Worm (Caenorhabditis elegans): ENCODE measurements around the gene R04D3.4.
A peak's percentile ranks its signal among the peaks of the same experiment; 100 is the strongest.

Gene R04D3.4

DNA sequence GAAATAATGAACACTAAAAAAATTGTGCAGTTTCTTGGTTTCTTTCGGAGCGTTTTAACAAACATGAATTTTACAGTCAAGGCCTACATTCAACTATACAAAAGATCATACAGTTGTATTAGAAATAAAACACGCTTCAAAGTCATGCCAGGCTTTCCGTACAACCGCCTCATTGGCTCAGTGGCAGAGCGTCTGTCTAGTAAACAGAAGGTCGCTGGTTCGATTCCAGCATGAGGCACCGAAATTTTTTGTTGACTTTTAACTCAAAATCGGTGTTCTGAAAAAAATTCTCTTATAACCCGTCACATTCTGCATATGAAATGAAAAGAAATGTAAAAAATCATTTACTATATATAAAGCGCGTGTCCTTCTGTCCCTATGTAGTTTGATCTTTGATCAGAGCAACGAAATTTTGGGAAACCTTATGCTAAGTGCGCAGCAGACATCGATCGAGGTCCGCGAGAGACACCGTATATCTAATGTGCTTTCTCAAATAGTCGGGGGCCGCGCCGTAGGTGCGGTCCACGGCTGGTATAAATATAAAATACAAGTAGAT is 27.5 kb downstream of the R04D3.4 start:
- peak; percentile 11 for TF ChIP-seq snpc-4 (tag; optimal IDR thresholded peaks at IDR 0.05)
- TF ChIP-seq elt-2 (tag; optimal IDR thresholded peaks at IDR 0.05): peak; percentile 0
- TF ChIP-seq nhr-71 (tag; optimal IDR thresholded peaks at IDR 0.05): peak; percentile 8

ce11 chrX:13257577-13257976 is 31.0 kb downstream of the R04D3.4 start, which contains the start of gene K08H2.10:
Gene K08H2.10, plus strand, starts transcription at chrX:13257806.
- no peak for TF ChIP-seq efl-1 (optimal IDR thresholded peaks at IDR 0.05)
- TF ChIP-seq efl-1 (GFP tag; optimal IDR thresholded peaks at IDR 0.05 in 1 of 2): peak in 1 of 2 experiments; percentile 41
- TF ChIP-seq elt-2 (tag; optimal IDR thresholded peaks at IDR 0.05): peak; percentile 82
- no peak for TF ChIP-seq ceh-90 (tag; optimal IDR thresholded peaks at IDR 0.05)
- no peak for TF ChIP-seq unc-98 (GFP tag; IDR thresholded peaks at IDR 0.05)
- TF ChIP-seq tlp-1 (tag; optimal IDR thresholded peaks at IDR 0.05): peak; percentile 77

- no peak for TF ChIP-seq lir-3 (tag; optimal IDR thresholded peaks at IDR 0.05; ENCODE audit: poor library complexity)
- no peak for TF ChIP-seq ceh-82 (tag; optimal IDR thresholded peaks at IDR 0.05)
- TF ChIP-seq zip-4 (GFP tag; optimal IDR thresholded peaks at IDR 0.05): no peak
- TF ChIP-seq lsy-2 (tag; optimal IDR thresholded peaks at IDR 0.05): no peak
- TF ChIP-seq grh-1 (GFP tag; IDR thresholded peaks at IDR 0.05): no peak
- no peak for TF ChIP-seq lin-14 (GFP tag; optimal IDR thresholded peaks at IDR 0.05)
- TF ChIP-seq nhr-20 (tag; optimal IDR thresholded peaks at IDR 0.05): no peak
- TF ChIP-seq unc-130 (tag; optimal IDR thresholded peaks at IDR 0.05): no peak
- no peak for TF ChIP-seq fkh-8 (tag; optimal IDR thresholded peaks at IDR 0.05)
Measured at ce11 chrX:13251914-13252434, 36.6 kb downstream of the R04D3.4 start, which contains the start of gene nhr-32. Gene nhr-32, plus strand, starts transcription at chrX:13251964.

DNA sequence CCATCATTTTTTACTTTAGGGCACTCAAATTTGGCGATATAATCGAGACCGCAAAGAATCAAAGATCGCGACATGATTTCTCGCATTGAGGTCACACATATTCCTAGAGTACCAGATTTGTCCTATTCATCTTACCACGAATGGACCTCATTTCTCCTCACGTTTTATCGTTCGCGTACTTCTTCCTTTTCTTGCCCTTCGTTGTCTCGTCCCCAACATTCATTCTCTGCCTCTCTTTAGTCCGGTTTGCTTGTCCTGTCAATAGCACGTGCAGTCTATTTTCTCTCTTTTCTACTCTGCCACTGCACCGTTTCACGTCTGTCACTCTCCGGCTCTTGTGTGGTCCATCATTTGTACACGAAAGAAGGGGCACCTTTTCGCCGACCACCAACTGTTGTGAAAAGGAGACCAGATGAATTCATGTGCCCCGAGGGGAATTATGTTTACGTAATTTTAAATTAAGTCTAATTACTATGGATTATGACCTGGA is 37.2 kb downstream of the R04D3.4 start:
- TF ChIP-seq nhr-19 (GFP tag; conservative IDR thresholded peaks at IDR 0.05) (peak; percentile 65), F16B12.6 (tag; optimal IDR thresholded peaks at IDR 0.05) (no peak), elt-3 (tag; optimal IDR thresholded peaks at IDR 0.05) (peak in 2 of 6 experiments; percentile 8 to 28), lsy-2 (tag; optimal IDR thresholded peaks at IDR 0.05) (peak; percentile 54 to 66), blmp-1 (tag; optimal IDR thresholded peaks at IDR 0.05) (peak; percentile 49), nhr-20 (tag; optimal IDR thresholded peaks at IDR 0.05) (peak; percentile 89), ceh-82 (tag; optimal IDR thresholded peaks at IDR 0.05) (peak; percentile 7 to 65 (median 26)), swsn-7 (tag; optimal IDR thresholded peaks at IDR 0.05) (peak; percentile 74), irx-1 (tag; optimal IDR thresholded peaks at IDR 0.05) (peak; percentile 35), egl-27 (tag; optimal IDR thresholded peaks at IDR 0.05) (peak in 1 of 2 experiments; percentile 63), ceh-8 (GFP tag; optimal IDR thresholded peaks at IDR 0.05) (no peak), snpc-4 (tag; optimal IDR thresholded peaks at IDR 0.05) (peak; percentile 17), rnt-1 (tag; optimal IDR thresholded peaks at IDR 0.05) (peak; percentile 82), sptf-1 (tag; optimal IDR thresholded peaks at IDR 0.05) (no peak), dpl-1 (GFP tag; optimal IDR thresholded peaks at IDR 0.05) (no peak), zip-4 (GFP tag; optimal IDR thresholded peaks at IDR 0.05) (no peak), lin-15B (tag; optimal IDR thresholded peaks at IDR 0.05) (no peak), nhr-84 (tag; optimal IDR thresholded peaks at IDR 0.05) (no peak), ets-5 (GFP tag; IDR thresholded peaks at IDR 0.05) (no peak), lir-3 (tag; optimal IDR thresholded peaks at IDR 0.05; ENCODE audit: poor library complexity) (no peak), nhr-77 (tag; optimal IDR thresholded peaks at IDR 0.05) (peak; percentile 44), egl-13 (tag; optimal IDR thresholded peaks at IDR 0.05) (no peak), nhr-90 (tag; optimal IDR thresholded peaks at IDR 0.05; ENCODE audit: poor library complexity) (peak; percentile 19), unc-130 (tag; optimal IDR thresholded peaks at IDR 0.05) (no peak), mef-2 (tag; optimal IDR thresholded peaks at IDR 0.05) (no peak), vab-15 (tag; optimal IDR thresholded peaks at IDR 0.05) (peak; percentile 39), jun-1 (tag; optimal IDR thresholded peaks at IDR 0.05) (peak; percentile 41), isw-1 (GFP tag; IDR thresholded peaks at IDR 0.05) (no peak; the same call in none of the 2 replicates), unc-98 (GFP tag; IDR thresholded peaks at IDR 0.05) (no peak), ceh-88 (GFP tag; IDR thresholded peaks at IDR 0.05) (no peak), aha-1 (tag; optimal IDR thresholded peaks at IDR 0.05) (peak; percentile 26), nhr-28 (tag; optimal IDR thresholded peaks at IDR 0.05) (no peak), pag-3 (tag; optimal IDR thresholded peaks at IDR 0.05; ENCODE audit: borderline replicate concordance, insufficient read depth) (peak; percentile 26), xbp-1 (tag; optimal IDR thresholded peaks at IDR 0.05) (peak; percentile 62), lin-39 (tag; optimal IDR thresholded peaks at IDR 0.05) (no peak)

All from whole organism, L1 larva.